Fruit fly (Drosophila melanogaster): ENCODE data around the gene Zaf1.
A peak's percentile ranks its signal among the peaks of the same experiment; 100 is the strongest.

Zaf1 gene

dm6 chr3R:11612467-11612866 is 13.0 kb downstream of the Zaf1 start:
- TF ChIP-seq pan (optimal IDR thresholded peaks at IDR 0.05) (no peak), Myc (optimal IDR thresholded peaks at IDR 0.05) (no peak), Rel (GFP tag; optimal IDR thresholded peaks at IDR 0.05) (no peak), Rel (tag; optimal IDR thresholded peaks at IDR 0.05) (no peak), dsf (GFP tag; optimal IDR thresholded peaks at IDR 0.05; ENCODE audit: borderline replicate concordance) (no peak), ey (GFP tag; optimal IDR thresholded peaks at IDR 0.05) (no peak), N (GFP tag; optimal IDR thresholded peaks at IDR 0.05) (no peak), lola (GFP tag; optimal IDR thresholded peaks at IDR 0.05) (no peak), h (GFP tag; optimal IDR thresholded peaks at IDR 0.05) (no peak), Hr83 (GFP tag; optimal IDR thresholded peaks at IDR 0.05; ENCODE audit: poor library complexity, severe bottlenecking) (no peak), sage (GFP tag; optimal IDR thresholded peaks at IDR 0.05) (no peak), jim (GFP tag; optimal IDR thresholded peaks at IDR 0.05) (no peak), dl (GFP tag; optimal IDR thresholded peaks at IDR 0.05; ENCODE audit: insufficient read depth in 1 of 2, partially characterized antibody in 2 of 2) (no peak), Hnf4 (GFP tag; optimal IDR thresholded peaks at IDR 0.05) (no peak), Vsx2 (GFP tag; optimal IDR thresholded peaks at IDR 0.05; ENCODE audit: partially characterized antibody) (no peak), foxo (GFP tag; optimal IDR thresholded peaks at IDR 0.05) (no peak), tai (GFP tag; optimal IDR thresholded peaks at IDR 0.05) (no peak)

dm6 chr3R:11606679-11607078 is 18.8 kb downstream of the Zaf1 start:
- TF ChIP-seq OdsH (GFP tag; optimal IDR thresholded peaks at IDR 0.05) (no peak), Abd-B (GFP tag; optimal IDR thresholded peaks at IDR 0.05) (no peak)

- TF ChIP-seq dmrt93B (GFP tag; optimal IDR thresholded peaks at IDR 0.05), result no peak
- TF ChIP-seq dl (GFP tag; optimal IDR thresholded peaks at IDR 0.05; ENCODE audit: insufficient read depth in 1 of 2, partially characterized antibody in 2 of 2), result peak; percentile 87 to 88
- TF ChIP-seq Dfd (GFP tag; optimal IDR thresholded peaks at IDR 0.05), result no peak
- no peak for TF ChIP-seq psq (GFP tag; optimal IDR thresholded peaks at IDR 0.05)
- no peak for TF ChIP-seq CG9705 (GFP tag; optimal IDR thresholded peaks at IDR 0.05)
- no peak for TF ChIP-seq sage (GFP tag; optimal IDR thresholded peaks at IDR 0.05)
- no peak for TF ChIP-seq fru (GFP tag; optimal IDR thresholded peaks at IDR 0.05)
- TF ChIP-seq Rel (GFP tag; optimal IDR thresholded peaks at IDR 0.05), result no peak
- TF ChIP-seq Rel (tag; optimal IDR thresholded peaks at IDR 0.05), result no peak
- TF ChIP-seq N (GFP tag; optimal IDR thresholded peaks at IDR 0.05), result no peak
- TF ChIP-seq Vsx2 (GFP tag; optimal IDR thresholded peaks at IDR 0.05; ENCODE audit: partially characterized antibody), result peak; percentile 81
- TF ChIP-seq Hr78 (GFP tag; optimal IDR thresholded peaks at IDR 0.05), result no peak
- TF ChIP-seq Dif (GFP tag; optimal IDR thresholded peaks at IDR 0.05; ENCODE audit: partially characterized antibody), result peak; percentile 94
- TF ChIP-seq rgr (GFP tag; optimal IDR thresholded peaks at IDR 0.05), result no peak
- TF ChIP-seq brk (GFP tag; optimal IDR thresholded peaks at IDR 0.05), result no peak
- no peak for TF ChIP-seq ey (GFP tag; optimal IDR thresholded peaks at IDR 0.05)
- no peak for TF ChIP-seq jim (GFP tag; optimal IDR thresholded peaks at IDR 0.05)
- TF ChIP-seq Sp1 (GFP tag; optimal IDR thresholded peaks at IDR 0.05), result no peak
- no peak for TF ChIP-seq lola (GFP tag; optimal IDR thresholded peaks at IDR 0.05)
- no peak for TF ChIP-seq tai (GFP tag; optimal IDR thresholded peaks at IDR 0.05)
- TF ChIP-seq OdsH (GFP tag; optimal IDR thresholded peaks at IDR 0.05), result no peak
- no peak for TF ChIP-seq HLH106 (tag; optimal IDR thresholded peaks at IDR 0.05)
- no peak for TF ChIP-seq Hr83 (GFP tag; optimal IDR thresholded peaks at IDR 0.05; ENCODE audit: poor library complexity, severe bottlenecking)
Measured at dm6 chr3R:11604654-11605436, 20.6 kb downstream of the Zaf1 start.

- TF ChIP-seq OdsH (GFP tag; optimal IDR thresholded peaks at IDR 0.05) (no peak), Mio (GFP tag; optimal IDR thresholded peaks at IDR 0.05) (no peak), psq (GFP tag; optimal IDR thresholded peaks at IDR 0.05) (no peak), GATAd (GFP tag; optimal IDR thresholded peaks at IDR 0.05) (no peak), pan (optimal IDR thresholded peaks at IDR 0.05) (no peak), Jra (GFP tag; optimal IDR thresholded peaks at IDR 0.05) (no peak), h (GFP tag; optimal IDR thresholded peaks at IDR 0.05) (no peak), fru (GFP tag; optimal IDR thresholded peaks at IDR 0.05) (no peak), Hr78 (GFP tag; optimal IDR thresholded peaks at IDR 0.05) (no peak)
Measured at dm6 chr3R:11603136-11603535, 22.3 kb downstream of the Zaf1 start.

All from whole organism, wandering third instar larva.